Fruit fly (Drosophila melanogaster) whole organism, embryonic: Measurements from ENCODE around the gene Pp4-19C.

ENCODE experiments used
- Atf3 ChIP-seq: fragments of 200-800 bp; sonication (Bioruptor generic); optimal IDR thresholded peaks from 3 replicates; lab custom pipeline; 2016; ENCODE audit warnings: missing biosample characterization, missing genetic modification characterization
- C15 ChIP-seq: fragments of 200-800 bp; sonication (Bioruptor generic); IDR thresholded peaks from 3 replicates; pipeline ENCODE4 v1.3.6; 2022; ENCODE audit warnings: missing biosample characterization, missing genetic modification characterization
- CG10431 ChIP-seq: fragments of 200-800 bp; sonication (Bioruptor generic); optimal IDR thresholded peaks from 3 replicates; lab custom pipeline; 2018; ENCODE audit warnings: missing biosample characterization, mild to moderate bottlenecking, missing genetic modification characterization
- CG1603 ChIP-seq: fragments of 200-800 bp; sonication (Bioruptor generic); optimal IDR thresholded peaks from 2 replicates; lab custom pipeline; 2019; ENCODE audit warnings: missing biosample characterization, mild to moderate bottlenecking, missing genetic modification characterization, moderate library complexity
- CG16779 ChIP-seq: fragments of 200-800 bp; sonication (Bioruptor generic); IDR thresholded peaks from 2 replicates; pipeline ENCODE4 v1.3.6; 2022; ENCODE audit warnings: missing biosample characterization, missing genetic modification characterization
- CG17359 ChIP-seq: fragments of 200-800 bp; sonication (Bioruptor generic); optimal IDR thresholded peaks from 3 replicates; lab custom pipeline; 2018; ENCODE audit warnings: missing biosample characterization, mild to moderate bottlenecking, missing genetic modification characterization, moderate library complexity
- CG2120 ChIP-seq: fragments of 200-800 bp; sonication (Bioruptor generic); optimal IDR thresholded peaks from 3 replicates; lab custom pipeline; 2016; ENCODE audit warnings: missing biosample characterization, missing genetic modification characterization
- CG31441 ChIP-seq: fragments of 200-800 bp; sonication (Bioruptor generic); IDR thresholded peaks from 2 replicates; pipeline ENCODE4 v1.3.6; 2022; ENCODE audit warnings: missing biosample characterization, missing genetic modification characterization
- CG32532 ChIP-seq: fragments of 200-800 bp; sonication (Bioruptor generic); IDR thresholded peaks from 2 replicates; pipeline ENCODE4 v1.3.6; 2022; ENCODE audit warnings: missing biosample characterization, missing genetic modification characterization
- CG32772 ChIP-seq: fragments of 200-800 bp; sonication (Bioruptor generic); IDR thresholded peaks from 2 replicates; pipeline ENCODE4 v1.3.6; 2022; ENCODE audit warnings: missing biosample characterization, missing genetic modification characterization
- CG4328 ChIP-seq: fragments of 200-800 bp; sonication (Bioruptor generic); optimal IDR thresholded peaks from 3 replicates; lab custom pipeline; 2017; ENCODE audit warnings: missing biosample characterization, missing genetic modification reagents, missing genetic modification characterization
- CG6854 ChIP-seq: fragments of 200-800 bp; sonication (Bioruptor generic); optimal IDR thresholded peaks from 3 replicates; lab custom pipeline; 2017; ENCODE audit warnings: missing biosample characterization, mild to moderate bottlenecking, missing genetic modification characterization
- CG8478 ChIP-seq: fragments of >200 bp; optimal IDR thresholded peaks from 2 replicates; lab custom pipeline; 2018
- CTCF ChIP-seq: fragments of 200-800 bp; sonication (Bioruptor generic); optimal IDR thresholded peaks from 2 replicates; lab custom pipeline; 2017; ENCODE audit warnings: missing biosample characterization, mild to moderate bottlenecking, missing genetic modification characterization, moderate library complexity
- Dip2 ChIP-seq: fragments of 200-800 bp; sonication (Bioruptor generic); IDR thresholded peaks from 2 replicates; pipeline ENCODE4 v1.3.6; 2022; ENCODE audit warnings: missing biosample characterization, missing genetic modification characterization
- ERR ChIP-seq: fragments of 200-800 bp; sonication (Bioruptor generic); optimal IDR thresholded peaks from 2 replicates; lab custom pipeline; 2016; ENCODE audit warnings: missing biosample characterization, missing genetic modification characterization
- HmgZ ChIP-seq: fragments of 200-800 bp; sonication (Bioruptor generic); optimal IDR thresholded peaks from 2 replicates; lab custom pipeline; 2018; ENCODE audit warnings: missing biosample characterization, mild to moderate bottlenecking, missing genetic modification characterization
- Myb ChIP-seq: fragments of 200-800 bp; sonication (Bioruptor generic); optimal IDR thresholded peaks from 2 replicates; lab custom pipeline; 2016; ENCODE audit warnings: missing biosample characterization, missing genetic modification characterization
- NfI ChIP-seq: fragments of 200-800 bp; sonication (Bioruptor generic); optimal IDR thresholded peaks from 3 replicates; lab custom pipeline; 2018; ENCODE audit warnings: missing biosample characterization, mild to moderate bottlenecking, missing genetic modification characterization, moderate library complexity
- Opbp ChIP-seq: fragments of 200-800 bp; sonication (Bioruptor generic); IDR thresholded peaks from 3 replicates; pipeline ENCODE4 v1.3.6; 2022; ENCODE audit warnings: missing biosample characterization, missing genetic modification characterization; ENCODE audit not compliant: partially characterized antibody
- Ptx1 ChIP-seq: fragments of 200-800 bp; sonication (Bioruptor generic); IDR thresholded peaks from 2 replicates; pipeline ENCODE4 v1.3.6; 2022; ENCODE audit warnings: missing biosample characterization, missing genetic modification characterization
- Usf ChIP-seq: fragments of 200-800 bp; sonication (Bioruptor generic); optimal IDR thresholded peaks from 2 replicates; lab custom pipeline; 2017; ENCODE audit warnings: missing genotype, missing biosample characterization, missing genetic modification characterization
- Xbp1 ChIP-seq: fragments of 200-800 bp; sonication (Bioruptor generic); optimal IDR thresholded peaks from 3 replicates; lab custom pipeline; 2016; ENCODE audit warnings: missing biosample characterization, mild to moderate bottlenecking, missing genetic modification characterization
- Xrp1 ChIP-seq: fragments of 200-800 bp; sonication (Bioruptor generic); IDR thresholded peaks from 2 replicates; pipeline ENCODE4 v1.3.6; 2022; ENCODE audit warnings: missing biosample characterization, missing genetic modification characterization
- YL-1 ChIP-seq: fragments of 200-800 bp; sonication (Bioruptor generic); optimal IDR thresholded peaks from 3 replicates; lab custom pipeline; 2017; ENCODE audit warnings: missing biosample characterization, mild to moderate bottlenecking, missing genetic modification characterization
- aop ChIP-seq: fragments of 200-800 bp; sonication (Bioruptor generic); IDR thresholded peaks from 2 replicates; pipeline ENCODE4 v1.3.6; 2022; ENCODE audit warnings: missing biosample characterization, missing genetic modification characterization
- bsh ChIP-seq, 2 experiments: fragments of 200-800 bp; sonication (Bioruptor generic); optimal IDR thresholded peaks; 2 replicates each; lab custom pipeline; 2017 to 2018; ENCODE audit warnings: mild to moderate bottlenecking in 2 of 2, missing biosample characterization in 2 of 2, missing genetic modification characterization in 2 of 2, moderate library complexity in 1 of 2
- cato ChIP-seq: fragments of 200-800 bp; sonication (Bioruptor generic); optimal IDR thresholded peaks from 2 replicates; lab custom pipeline; 2016; ENCODE audit warnings: missing biosample characterization, missing genetic modification characterization, borderline replicate concordance
- chinmo ChIP-seq: fragments of 200-800 bp; sonication (Bioruptor generic); IDR thresholded peaks from 4 replicates; pipeline ENCODE4 v1.3.6; 2022; ENCODE audit warnings: missing biosample characterization, missing genetic modification characterization; ENCODE audit not compliant: partially characterized antibody
- croc ChIP-seq: fragments of 200-800 bp; sonication (Bioruptor generic); conservative IDR thresholded peaks from 3 replicates; pipeline ENCODE4 v1.3.6; 2022; ENCODE audit warnings: missing biosample characterization, missing genetic modification characterization
- danr ChIP-seq: fragments of 200-800 bp; sonication (Bioruptor generic); IDR thresholded peaks from 2 replicates; pipeline ENCODE4 v1.3.6; 2022; ENCODE audit warnings: missing biosample characterization, missing genetic modification characterization
- ems ChIP-seq: fragments of 200-800 bp; sonication (Bioruptor generic); optimal IDR thresholded peaks from 3 replicates; lab custom pipeline; 2016; ENCODE audit warnings: missing biosample characterization, missing genetic modification characterization
- esg ChIP-seq: fragments of 200-800 bp; sonication (Bioruptor generic); conservative IDR thresholded peaks from 2 replicates; pipeline ENCODE4 v1.3.6; 2022; ENCODE audit warnings: missing biosample characterization, missing genetic modification characterization
- fd102C ChIP-seq: fragments of 200-800 bp; sonication (Bioruptor generic); optimal IDR thresholded peaks from 2 replicates; lab custom pipeline; 2018; ENCODE audit warnings: missing biosample characterization, mild to moderate bottlenecking, missing genetic modification characterization, moderate library complexity
- ftz-f1 ChIP-seq: fragments of 200-800 bp; sonication (Bioruptor generic); optimal IDR thresholded peaks from 2 replicates; lab custom pipeline; 2016; ENCODE audit warnings: missing biosample characterization, missing genetic modification characterization
- grn ChIP-seq: fragments of 200-800 bp; sonication (Bioruptor generic); optimal IDR thresholded peaks from 3 replicates; lab custom pipeline; 2017; ENCODE audit warnings: missing biosample characterization, missing genetic modification characterization
- hkb ChIP-seq, 2 experiments: fragments of 200-800 bp in 1 of 2; fragments of >200 bp in 1 of 2; sonication (Bioruptor generic) in 1 of 2; IDR thresholded peaks in 1 of 2; optimal IDR thresholded peaks in 1 of 2; 2 replicates each; pipeline versions ENCODE4 v1.3.6 to Lab custom; 2017 to 2022; ENCODE audit warnings: missing biosample characterization in 1 of 2, missing genetic modification characterization in 1 of 2
- jigr1 ChIP-seq: fragments of 200-800 bp; sonication (Bioruptor generic); IDR thresholded peaks from 3 replicates; pipeline ENCODE4 v1.3.6; 2022; ENCODE audit warnings: missing biosample characterization, missing genetic modification characterization
- luna ChIP-seq: fragments of 200-800 bp; sonication (Bioruptor generic); optimal IDR thresholded peaks from 2 replicates; lab custom pipeline; 2016; ENCODE audit warnings: missing biosample characterization, missing genetic modification characterization
- nerfin-1 ChIP-seq: fragments of 200-800 bp; sonication (Bioruptor generic); optimal IDR thresholded peaks from 3 replicates; lab custom pipeline; 2019; ENCODE audit warnings: missing biosample characterization, mild to moderate bottlenecking, missing genetic modification characterization, moderate library complexity
- pb ChIP-seq: fragments of 200-800 bp; sonication (Bioruptor generic); optimal IDR thresholded peaks from 3 replicates; lab custom pipeline; 2016; ENCODE audit warnings: missing biosample characterization, missing genetic modification characterization
- pita ChIP-seq: fragments of 200-800 bp; sonication (Bioruptor generic); optimal IDR thresholded peaks from 2 replicates; lab custom pipeline; 2017; ENCODE audit warnings: missing biosample characterization, mild to moderate bottlenecking, missing genetic modification characterization
- pnt ChIP-seq: fragments of 200-800 bp; sonication (Bioruptor generic); optimal IDR thresholded peaks from 3 replicates; lab custom pipeline; 2016; ENCODE audit warnings: missing biosample characterization, missing genetic modification characterization
- sc ChIP-seq, 3 experiments: fragments of >200 bp in 2 of 3; fragments of 200-800 bp in 1 of 3; sonication (Bioruptor generic) in 1 of 3; optimal IDR thresholded peaks; 2 replicates in 2 of 3; 3 replicates in 1 of 3; lab custom pipeline; 2017; ENCODE audit warnings: mild to moderate bottlenecking in 1 of 3, missing biosample characterization in 1 of 3, missing genetic modification characterization in 1 of 3, missing genetic modification reagents in 1 of 3
- seq ChIP-seq: fragments of 200-800 bp; sonication (Bioruptor generic); IDR thresholded peaks from 2 replicates; pipeline ENCODE4 v1.3.6; 2022; ENCODE audit warnings: missing biosample characterization, missing genetic modification characterization
- sim ChIP-seq: fragments of 200-800 bp; sonication (Bioruptor generic); IDR thresholded peaks from 2 replicates; pipeline ENCODE4 v1.3.6; 2022; ENCODE audit warnings: missing biosample characterization, missing genetic modification characterization
- slbo ChIP-seq: fragments of 200-800 bp; sonication (Bioruptor generic); IDR thresholded peaks from 2 replicates; pipeline ENCODE4 v1.3.6; 2022; ENCODE audit warnings: missing biosample characterization, missing genetic modification characterization
- stwl ChIP-seq: fragments of 200-800 bp; sonication (Bioruptor generic); optimal IDR thresholded peaks from 3 replicates; lab custom pipeline; 2018; ENCODE audit warnings: missing biosample characterization, mild to moderate bottlenecking, missing genetic modification characterization, moderate library complexity
- unpg ChIP-seq: fragments of 200-800 bp; sonication (Bioruptor generic); optimal IDR thresholded peaks from 3 replicates; lab custom pipeline; 2018; ENCODE audit warnings: missing biosample characterization, mild to moderate bottlenecking, missing genetic modification characterization, moderate library complexity
- wor ChIP-seq: fragments of 200-800 bp; sonication (Bioruptor generic); IDR thresholded peaks from 2 replicates; pipeline ENCODE4 v1.3.6; 2022; ENCODE audit warnings: missing biosample characterization, missing genetic modification characterization

The Pp4-19C gene

dm6 chrX:20429482-20430204, 5.8 kb upstream of the Pp4-19C start, which contains the start of the genes CG11710 and mal (continued):
- TF ChIP-seq CG31441 (GFP tag; lab: Robert Waterston, UW) (peak; percentile 83), CG6854 (GFP tag; lab: Kevin White, UChicago) (peak; percentile 70), luna (GFP tag; lab: Kevin White, UChicago) (peak; percentile 4), NfI (peak; percentile 76), CG8478 (no peak), chinmo (no peak), aop (no peak), unpg (GFP tag; lab: Kevin White, UChicago) (no peak), pita (GFP tag; lab: Kevin White, UChicago) (no peak), Dip2 (GFP tag; lab: Robert Waterston, UW) (no peak), YL-1 (GFP tag; lab: Kevin White, UChicago) (peak; percentile 36), Opbp (GFP tag; lab: Robert Waterston, UW) (peak; percentile 62; the same call in 1 of the 3 replicates), CG1603 (peak; percentile 68), fd102C (GFP tag; lab: Kevin White, UChicago) (no peak), CG32532 (GFP tag; lab: Robert Waterston, UW) (peak; percentile 78), bsh (GFP tag; optimal IDR thresholded peaks at IDR 0.05; lab: Kevin White, UChicago) (peak; percentile 40 to 69), nerfin-1 (tag; lab: Kevin White, UChicago) (peak; percentile 77), cato (GFP tag; lab: Kevin White, UChicago) (peak; percentile 47), CG10431 (GFP tag; lab: Kevin White, UChicago) (no peak), Xbp1 (GFP tag; lab: Kevin White, UChicago) (peak; percentile 73), CG2120 (GFP tag; lab: Kevin White, UChicago) (peak; percentile 85), wor (GFP tag; lab: Robert Waterston, UW) (peak; percentile 62), danr (GFP tag; lab: Robert Waterston, UW) (peak; percentile 44; the same call in 1 of the 2 replicates), ERR (GFP tag; lab: Kevin White, UChicago) (no peak), seq (GFP tag; lab: Robert Waterston, UW) (peak; percentile 76), Xrp1 (peak; percentile 82; the same call in 1 of the 2 replicates), croc (GFP tag; lab: Robert Waterston, UW) (peak; percentile 77), hkb (optimal IDR thresholded peaks at IDR 0.05; lab: Kevin White, UChicago) (no peak), hkb (GFP tag; IDR thresholded peaks at IDR 0.05; lab: Robert Waterston, UW) (peak; percentile 63), esg (GFP tag; lab: Robert Waterston, UW) (peak; percentile 80), slbo (GFP tag; lab: Robert Waterston, UW) (peak; percentile 73), grn (GFP tag; lab: Kevin White, UChicago) (no peak), sim (GFP tag; lab: Robert Waterston, UW) (no peak), jigr1 (GFP tag; lab: Robert Waterston, UW) (peak; percentile 59; the same call in 1 of the 3 replicates), CTCF (GFP tag; lab: Kevin White, UChicago) (peak; percentile 5), pnt (GFP tag; lab: Kevin White, UChicago) (peak; percentile 43), stwl (tag; lab: Kevin White, UChicago) (peak; percentile 21), CG17359 (tag; lab: Kevin White, UChicago) (peak; percentile 81), CG4328 (GFP tag; lab: Kevin White, UChicago) (no peak), Ptx1 (peak; percentile 78), CG32772 (GFP tag; lab: Robert Waterston, UW) (peak; percentile 68), CG16779 (GFP tag; lab: Robert Waterston, UW) (no peak), C15 (GFP tag; lab: Robert Waterston, UW) (0 out of 3 replicates have a peak, but pooled peaks have one; percentile 37), sc (optimal IDR thresholded peaks at IDR 0.05; lab: Kevin White, UChicago) (no peak), sc (GFP tag; optimal IDR thresholded peaks at IDR 0.05; lab: Kevin White, UChicago) (no peak), ftz-f1 (GFP tag; lab: Kevin White, UChicago) (no peak), HmgZ (tag; lab: Kevin White, UChicago) (peak; percentile 57), ems (GFP tag; lab: Kevin White, UChicago) (peak; percentile 72), Myb (peak; percentile 47), Usf (GFP tag; lab: Kevin White, UChicago) (peak; percentile 41), Atf3 (no peak), pb (peak; percentile 64)
